Fruit fly (Drosophila melanogaster) whole organism, embryonic: ENCODE data around the gene CG31809.

Experiments
- Abd-B ChIP-seq: fragments of 200-800 bp; sonication (Bioruptor generic); optimal IDR thresholded peaks from 2 replicates; lab custom pipeline; 2018; ENCODE audit warnings: missing biosample characterization, mild to moderate bottlenecking, missing genetic modification characterization, moderate library complexity
- CG10274 ChIP-seq: fragments of 200-800 bp; sonication (Bioruptor generic); optimal IDR thresholded peaks from 3 replicates; lab custom pipeline; 2017; ENCODE audit warnings: missing biosample characterization, mild to moderate bottlenecking, missing genetic modification characterization
- CG12071 ChIP-seq: fragments of 200-800 bp; sonication (Bioruptor generic); optimal IDR thresholded peaks from 3 replicates; lab custom pipeline; 2018; ENCODE audit warnings: missing biosample characterization, mild to moderate bottlenecking, missing genetic modification characterization
- CG13287 ChIP-seq: fragments of 200-800 bp; sonication (Bioruptor generic); IDR thresholded peaks from 2 replicates; pipeline ENCODE4 v1.3.6; 2022; ENCODE audit warnings: missing biosample characterization, missing genetic modification characterization; ENCODE audit not compliant: partially characterized antibody
- CG13424 ChIP-seq: fragments of 200-800 bp; sonication (Bioruptor generic); optimal IDR thresholded peaks from 2 replicates; lab custom pipeline; 2019; ENCODE audit warnings: missing biosample characterization, mild to moderate bottlenecking, missing genetic modification characterization, moderate library complexity
- CG13775 ChIP-seq: fragments of 200-800 bp; sonication (Bioruptor generic); optimal IDR thresholded peaks from 3 replicates; lab custom pipeline; 2017; ENCODE audit warnings: missing biosample characterization, mild to moderate bottlenecking, missing genetic modification characterization
- CG14014 ChIP-seq: fragments of 200-800 bp; sonication (Bioruptor generic); IDR thresholded peaks from 2 replicates; pipeline ENCODE4 v1.3.6; 2022; ENCODE audit warnings: missing biosample characterization, missing genetic modification characterization
- CG31441 ChIP-seq: fragments of 200-800 bp; sonication (Bioruptor generic); IDR thresholded peaks from 2 replicates; pipeline ENCODE4 v1.3.6; 2022; ENCODE audit warnings: missing biosample characterization, missing genetic modification characterization
- CG3281 ChIP-seq: fragments of 200-800 bp; sonication (Bioruptor generic); optimal IDR thresholded peaks from 3 replicates; lab custom pipeline; 2017; ENCODE audit warnings: missing biosample characterization, mild to moderate bottlenecking, missing genetic modification characterization
- CG3838 ChIP-seq: fragments of 200-800 bp; sonication (Bioruptor generic); optimal IDR thresholded peaks from 3 replicates; lab custom pipeline; 2016; ENCODE audit warnings: missing biosample characterization, missing genetic modification characterization
- CG4424 ChIP-seq: fragments of 200-800 bp; sonication (Bioruptor generic); optimal IDR thresholded peaks from 3 replicates; lab custom pipeline; 2016; ENCODE audit warnings: missing biosample characterization, missing genetic modification characterization
- CG6175 ChIP-seq: fragments of 200-800 bp; sonication (Bioruptor generic); IDR thresholded peaks from 3 replicates; pipeline ENCODE4 v1.3.6; 2022; ENCODE audit warnings: missing biosample characterization, missing genetic modification characterization
- CG6683 ChIP-seq: fragments of 200-800 bp; sonication (Bioruptor generic); optimal IDR thresholded peaks from 2 replicates; lab custom pipeline; 2017; ENCODE audit warnings: missing biosample characterization, mild to moderate bottlenecking, missing genetic modification characterization, missing genetic modification reagents
- CG8290 ChIP-seq, 3 experiments: fragments of 200-800 bp; sonication (Bioruptor generic); optimal IDR thresholded peaks; 2 replicates each; lab custom pipeline; 2016 to 2019; ENCODE audit warnings: missing biosample characterization in 3 of 3, missing genetic modification characterization in 3 of 3, mild to moderate bottlenecking in 2 of 3, moderate library complexity in 1 of 3
- CG9727 ChIP-seq: fragments of 200-800 bp; sonication (Bioruptor generic); optimal IDR thresholded peaks from 3 replicates; lab custom pipeline; 2017; ENCODE audit warnings: missing biosample characterization, mild to moderate bottlenecking, missing genetic modification characterization
- CTCF ChIP-seq: fragments of 200-800 bp; sonication (Bioruptor generic); optimal IDR thresholded peaks from 2 replicates; lab custom pipeline; 2017; ENCODE audit warnings: missing biosample characterization, mild to moderate bottlenecking, missing genetic modification characterization, moderate library complexity
- Dad ChIP-seq: fragments of 200-800 bp; sonication (Bioruptor generic); optimal IDR thresholded peaks from 3 replicates; lab custom pipeline; 2016; ENCODE audit warnings: missing biosample characterization, missing genetic modification characterization
- Doc2 ChIP-seq: fragments of 200-800 bp; sonication (Bioruptor generic); IDR thresholded peaks from 2 replicates; pipeline ENCODE4 v1.3.6; 2022; ENCODE audit warnings: missing biosample characterization, missing genetic modification characterization
- E2f1 ChIP-seq: fragments of 200-800 bp; sonication (Bioruptor generic); IDR thresholded peaks from 2 replicates; pipeline ENCODE4 v1.3.6; 2022; ENCODE audit warnings: missing biosample characterization, missing genetic modification characterization
- E2f2 ChIP-seq: fragments of 200-800 bp; sonication (Bioruptor generic); IDR thresholded peaks from 2 replicates; pipeline ENCODE4 v1.3.6; 2022; ENCODE audit warnings: missing biosample characterization, missing genetic modification characterization
- HHEX ChIP-seq: fragments of 200-800 bp; sonication (Bioruptor generic); optimal IDR thresholded peaks from 3 replicates; lab custom pipeline; 2017; ENCODE audit warnings: missing biosample characterization, mild to moderate bottlenecking, missing genetic modification characterization, missing genetic modification reagents
- Med ChIP-seq: fragments of 200-800 bp; sonication (Bioruptor generic); peaks from one replicate; lab custom pipeline; 2016; ENCODE audit warnings: missing biosample characterization, missing genetic modification characterization, mild to moderate bottlenecking, inconsistent platforms, moderate library complexity
- NC2β ChIP-seq: fragments of 200-800 bp; sonication (Bioruptor generic); optimal IDR thresholded peaks from 2 replicates; lab custom pipeline; 2016; ENCODE audit warnings: missing biosample characterization, missing genetic modification characterization
- Oaz ChIP-seq: fragments of 200-800 bp; sonication (Bioruptor generic); IDR thresholded peaks from 2 replicates; pipeline ENCODE4 v1.3.6; 2022; ENCODE audit warnings: missing biosample characterization, missing genetic modification characterization
- Vsx1 ChIP-seq: fragments of 200-800 bp; sonication (Bioruptor generic); optimal IDR thresholded peaks from 2 replicates; lab custom pipeline; 2017; ENCODE audit warnings: missing biosample characterization, mild to moderate bottlenecking, missing genetic modification characterization, missing genetic modification reagents
- abd-A ChIP-seq: fragments of 200-800 bp; sonication (Bioruptor generic); optimal IDR thresholded peaks from 3 replicates; lab custom pipeline; 2019; ENCODE audit warnings: missing biosample characterization, mild to moderate bottlenecking, missing genetic modification characterization, moderate library complexity
- al ChIP-seq: fragments of 200-800 bp; sonication (Bioruptor generic); IDR thresholded peaks from 2 replicates; pipeline ENCODE4 v1.3.6; 2022; ENCODE audit warnings: missing biosample characterization, missing genetic modification characterization
- cad ChIP-seq: fragments of >200 bp; optimal IDR thresholded peaks from 2 replicates; lab custom pipeline; 2017; ENCODE audit warnings: missing biosample characterization, missing genetic modification characterization
- ci ChIP-seq: fragments of 200-800 bp; sonication (Bioruptor generic); IDR thresholded peaks from 3 replicates; pipeline ENCODE4 v1.3.6; 2022; ENCODE audit warnings: missing biosample characterization, missing genetic modification characterization
- croc ChIP-seq: fragments of 200-800 bp; sonication (Bioruptor generic); conservative IDR thresholded peaks from 3 replicates; pipeline ENCODE4 v1.3.6; 2022; ENCODE audit warnings: missing biosample characterization, missing genetic modification characterization
- crol ChIP-seq: fragments of 200-800 bp; sonication (Bioruptor generic); IDR thresholded peaks from 2 replicates; pipeline ENCODE4 v1.3.6; 2022; ENCODE audit warnings: missing biosample characterization, missing genetic modification characterization
- exex ChIP-seq: fragments of 200-800 bp; sonication (Bioruptor generic); optimal IDR thresholded peaks from 4 replicates; lab custom pipeline; 2018; ENCODE audit warnings: missing biosample characterization, mild to moderate bottlenecking, missing genetic modification characterization, moderate library complexity
- ftz-f1 ChIP-seq: fragments of 200-800 bp; sonication (Bioruptor generic); optimal IDR thresholded peaks from 2 replicates; lab custom pipeline; 2016; ENCODE audit warnings: missing biosample characterization, missing genetic modification characterization
- fu2 ChIP-seq: fragments of 200-800 bp; sonication (Bioruptor generic); optimal IDR thresholded peaks from 2 replicates; lab custom pipeline; 2016; ENCODE audit warnings: missing biosample characterization, missing genetic modification characterization
- gcm2 ChIP-seq: fragments of 200-800 bp; sonication (Bioruptor generic); optimal IDR thresholded peaks from 2 replicates; lab custom pipeline; 2016; ENCODE audit warnings: missing biosample characterization, missing genetic modification characterization
- gfzf ChIP-seq: fragments of 200-800 bp; sonication (Bioruptor generic); optimal IDR thresholded peaks from 2 replicates; lab custom pipeline; 2016; ENCODE audit warnings: missing biosample characterization, mild to moderate bottlenecking, missing genetic modification characterization, moderate library complexity
- grn ChIP-seq: fragments of 200-800 bp; sonication (Bioruptor generic); optimal IDR thresholded peaks from 3 replicates; lab custom pipeline; 2017; ENCODE audit warnings: missing biosample characterization, missing genetic modification characterization
- hth ChIP-seq: fragments of >200 bp; optimal IDR thresholded peaks from 2 replicates; lab custom pipeline; 2017; ENCODE audit warnings: inconsistent platforms
- lab ChIP-seq: fragments of 200-800 bp; sonication (Bioruptor generic); optimal IDR thresholded peaks from 3 replicates; lab custom pipeline; 2017; ENCODE audit warnings: missing biosample characterization, missing genetic modification characterization, mild to moderate bottlenecking, moderate library complexity, missing genetic modification reagents
- luna ChIP-seq: fragments of 200-800 bp; sonication (Bioruptor generic); optimal IDR thresholded peaks from 2 replicates; lab custom pipeline; 2016; ENCODE audit warnings: missing biosample characterization, missing genetic modification characterization
- mirr ChIP-seq: fragments of 200-800 bp; sonication (Bioruptor generic); optimal IDR thresholded peaks from 3 replicates; lab custom pipeline; 2018; ENCODE audit warnings: missing biosample characterization, mild to moderate bottlenecking, missing genetic modification characterization
- oc ChIP-seq: fragments of 200-800 bp; sonication (Bioruptor generic); optimal IDR thresholded peaks from 2 replicates; lab custom pipeline; 2018; ENCODE audit warnings: missing biosample characterization, mild to moderate bottlenecking, missing genetic modification characterization, moderate library complexity
- sd ChIP-seq: fragments of 200-800 bp; sonication (Bioruptor generic); optimal IDR thresholded peaks from 3 replicates; lab custom pipeline; 2018; ENCODE audit warnings: missing biosample characterization, mild to moderate bottlenecking, missing genetic modification characterization, moderate library complexity
- sug ChIP-seq: fragments of 200-800 bp; optimal IDR thresholded peaks from 2 replicates; lab custom pipeline; 2019; ENCODE audit warnings: missing biosample characterization, mild to moderate bottlenecking, missing genetic modification characterization, moderate library complexity
- vvl ChIP-seq: fragments of 200-800 bp; sonication (Bioruptor generic); IDR thresholded peaks from 2 replicates; pipeline ENCODE4 v1.3.6; 2022; ENCODE audit warnings: missing biosample characterization, missing genetic modification characterization
- zen ChIP-seq: fragments of 200-800 bp; sonication (Bioruptor generic); optimal IDR thresholded peaks from 3 replicates; lab custom pipeline; 2018; ENCODE audit warnings: missing biosample characterization, mild to moderate bottlenecking, missing genetic modification characterization, moderate library complexity

CG31809 gene

dm6 chr2L:16862526-16862925, 4.0 kb upstream of the CG31809 start:
- TF ChIP-seq Dad (GFP tag; lab: Kevin White, UChicago) = no peak
- peak; percentile 35; the same call in 1 of the 2 replicates for TF ChIP-seq vvl
- peak; percentile 5 for TF ChIP-seq CTCF (GFP tag; lab: Kevin White, UChicago)
- no peak for TF ChIP-seq CG3838 (GFP tag; lab: Kevin White, UChicago)
- no peak for TF ChIP-seq crol (GFP tag; lab: Robert Waterston, UW)
- no peak for TF ChIP-seq CG3281 (GFP tag; lab: Kevin White, UChicago)
- peak; percentile 47 for TF ChIP-seq Med (GFP tag; lab: Kevin White, UChicago)
- no peak for TF ChIP-seq CG13775 (GFP tag; lab: Kevin White, UChicago)
- no peak for TF ChIP-seq CG6683 (GFP tag; lab: Kevin White, UChicago)
- no peak for TF ChIP-seq NC2β (GFP tag; lab: Kevin White, UChicago)
- peak; percentile 75 for TF ChIP-seq exex (tag; lab: Kevin White, UChicago)
- TF ChIP-seq CG6175 (GFP tag; lab: Robert Waterston, UW) = no peak
- no peak for TF ChIP-seq CG9727 (GFP tag; lab: Kevin White, UChicago)
- TF ChIP-seq E2f1 (GFP tag; lab: Robert Waterston, UW) = no peak
- TF ChIP-seq Doc2 (GFP tag; lab: Robert Waterston, UW) = no peak
- no peak for TF ChIP-seq E2f2
- TF ChIP-seq al (GFP tag; lab: Robert Waterston, UW) = no peak
- TF ChIP-seq hth (lab: Kevin White, UChicago) = no peak
- no peak for TF ChIP-seq CG12071 (GFP tag; lab: Kevin White, UChicago)
- 0 out of 3 replicates have a peak, but pooled peaks have one; percentile 22 for TF ChIP-seq ci (GFP tag; lab: Robert Waterston, UW)
- TF ChIP-seq Abd-B (GFP tag; lab: Kevin White, UChicago) = no peak
- no peak for TF ChIP-seq HHEX (GFP tag; lab: Kevin White, UChicago)
- TF ChIP-seq fu2 (GFP tag; lab: Kevin White, UChicago) = no peak
- no peak for TF ChIP-seq Oaz (GFP tag; lab: Robert Waterston, UW)
- TF ChIP-seq zen = peak; percentile 11
- TF ChIP-seq CG14014 (GFP tag; lab: Robert Waterston, UW) = no peak
- no peak for TF ChIP-seq CG31441 (GFP tag; lab: Robert Waterston, UW)
- peak; percentile 37 for TF ChIP-seq Vsx1 (GFP tag; lab: Kevin White, UChicago)
- peak; percentile 16; the same call in 1 of the 2 replicates for TF ChIP-seq CG13287 (GFP tag; lab: Robert Waterston, UW)
- TF ChIP-seq CG8290 (GFP tag; optimal IDR thresholded peaks at IDR 0.05; lab: Kevin White, UChicago) = no peak
- TF ChIP-seq CG8290 (tag; optimal IDR thresholded peaks at IDR 0.05; lab: Kevin White, UChicago) = peak in 1 of 2 experiments; percentile 14
- no peak for TF ChIP-seq gcm2 (GFP tag; lab: Kevin White, UChicago)
- TF ChIP-seq CG13424 (tag; lab: Kevin White, UChicago) = no peak
- no peak for TF ChIP-seq cad (GFP tag; lab: Kevin White, UChicago)

- TF ChIP-seq oc (no peak), sd (tag; lab: Kevin White, UChicago) (peak; percentile 89), mirr (peak; percentile 86), ftz-f1 (GFP tag; lab: Kevin White, UChicago) (no peak), CG4424 (no peak), croc (GFP tag; lab: Robert Waterston, UW) (no peak), abd-A (no peak), luna (GFP tag; lab: Kevin White, UChicago) (no peak), CG10274 (GFP tag; lab: Kevin White, UChicago) (peak; percentile 25), gfzf (GFP tag; lab: Kevin White, UChicago) (no peak), sug (tag; lab: Kevin White, UChicago) (peak; percentile 71), lab (peak; percentile 25), Med (GFP tag; lab: Kevin White, UChicago) (peak; percentile 58), grn (peak; percentile 61), exex (tag; lab: Kevin White, UChicago) (peak; percentile 97)
These were observed 2.6 kb upstream of the CG31809 start, which contains the start of gene CG6012 for dm6 chr2L:16861126-16861525. Gene CG6012 (minus strand): TSS chr2L:16861489.
